Worm (Caenorhabditis elegans): ENCODE results near the gene K12H4.3.

K12H4.3 gene

DNA sequence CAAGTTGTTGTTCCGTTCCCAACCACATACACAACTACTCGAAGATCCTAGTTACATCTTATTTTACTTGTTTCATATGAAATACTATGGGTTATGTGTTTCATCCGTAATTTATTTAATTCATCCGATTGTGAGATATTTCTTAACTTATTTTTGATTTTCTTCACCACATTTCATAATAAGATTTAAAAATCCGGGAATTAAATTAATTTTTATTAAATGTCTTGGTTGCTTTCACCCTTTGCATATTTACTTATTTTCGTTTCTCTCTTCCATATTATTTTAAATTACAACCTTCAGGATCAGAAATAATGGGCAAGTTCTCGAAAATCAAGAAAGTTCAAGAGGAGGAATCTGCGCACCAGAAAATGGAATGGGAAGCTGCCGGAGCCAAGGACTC, at the start of gene K12H4.3:
TSS of gene K12H4.3 (plus strand) at position 301 of the 400 bp plus-strand sequence.
- TF ChIP-seq nfya-1 (tag; optimal IDR thresholded peaks at IDR 0.05; ENCODE audit: borderline replicate concordance, insufficient read depth): no peak
- TF ChIP-seq nhr-120 (GFP tag; IDR thresholded peaks at IDR 0.05): no peak
- no peak for TF ChIP-seq F22D6.2 (tag; optimal IDR thresholded peaks at IDR 0.05)
- TF ChIP-seq mel-28 (tag; optimal IDR thresholded peaks at IDR 0.05; ENCODE audit: borderline replicate concordance): no peak
- TF ChIP-seq ceh-40 (GFP tag; IDR thresholded peaks at IDR 0.05): no peak
- TF ChIP-seq K11D2.4 (GFP tag; IDR thresholded peaks at IDR 0.05): no peak
- TF ChIP-seq F23B12.7 (tag; optimal IDR thresholded peaks at IDR 0.05; ENCODE audit: insufficient read depth): no peak
- TF ChIP-seq hrde-1 (tag; optimal IDR thresholded peaks at IDR 0.05; ENCODE audit: borderline replicate concordance): no peak
- TF ChIP-seq ZK185.1 (tag; optimal IDR thresholded peaks at IDR 0.05; ENCODE audit: poor library complexity, severe bottlenecking): no peak
- TF ChIP-seq him-1 (tag; optimal IDR thresholded peaks at IDR 0.05): no peak
- TF ChIP-seq madf-8 (GFP tag; conservative IDR thresholded peaks at IDR 0.05): no peak

- TF ChIP-seq hmg-1.2 (GFP tag; IDR thresholded peaks at IDR 0.05): no peak
These were observed 49.5 kb upstream of the K12H4.3 start, which contains the start of gene npr-17 for ce11 chrIII:7996353-7996752. Gene npr-17, minus strand, starts transcription at chrIII:7996453.

- no peak for TF ChIP-seq attf-3 (GFP tag; conservative IDR thresholded peaks at IDR 0.05)
- TF ChIP-seq fkh-3 (tag; optimal IDR thresholded peaks at IDR 0.05): no peak
- TF ChIP-seq snpc-1.1 (tag; optimal IDR thresholded peaks at IDR 0.05; ENCODE audit: insufficient read depth): peak; percentile 61
- peak; percentile 48; the same call in 1 of the 2 replicates for TF ChIP-seq hmg-1.2 (GFP tag; IDR thresholded peaks at IDR 0.05)
- no peak; the same call in 1 of the 2 replicates for TF ChIP-seq attf-6 (GFP tag; IDR thresholded peaks at IDR 0.05)
- TF ChIP-seq K12H6.12 (tag; optimal IDR thresholded peaks at IDR 0.05): no peak
- TF ChIP-seq rcor-1 (GFP tag; IDR thresholded peaks at IDR 0.05): no peak
- TF ChIP-seq snpc-4 (GFP tag; optimal IDR thresholded peaks at IDR 0.05): no peak
- TF ChIP-seq snpc-4 (tag; optimal IDR thresholded peaks at IDR 0.05): peak in 2 of 4 experiments; percentile 77 to 89
These were observed 48.3 kb upstream of the K12H4.3 start for ce11 chrIII:7997447-7998046.

DNA sequence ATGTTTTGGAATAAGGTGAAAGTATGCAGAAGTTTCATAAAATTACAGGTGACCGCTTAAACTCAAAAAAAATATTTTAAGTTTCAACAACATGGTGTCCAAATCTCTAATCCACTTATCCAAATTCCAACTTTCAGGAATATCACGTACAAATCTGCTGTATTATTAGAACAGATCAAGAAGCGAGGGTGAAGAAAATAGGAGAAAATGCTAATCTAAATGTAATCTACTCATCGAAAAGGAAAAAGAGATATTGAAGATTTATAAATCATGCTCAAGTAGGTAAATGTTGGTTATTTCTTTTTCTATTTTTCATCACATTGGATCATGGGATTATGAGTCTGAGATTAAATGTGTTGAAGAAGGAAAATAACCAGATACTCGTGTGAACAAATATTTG, 44.3 kb upstream of the K12H4.3 start:
- no peak for TF ChIP-seq pbrm-1 (GFP tag; IDR thresholded peaks at IDR 0.05)
- TF ChIP-seq snpc-1.3 (tag; optimal IDR thresholded peaks at IDR 0.05; ENCODE audit: insufficient read depth): no peak

DNA sequence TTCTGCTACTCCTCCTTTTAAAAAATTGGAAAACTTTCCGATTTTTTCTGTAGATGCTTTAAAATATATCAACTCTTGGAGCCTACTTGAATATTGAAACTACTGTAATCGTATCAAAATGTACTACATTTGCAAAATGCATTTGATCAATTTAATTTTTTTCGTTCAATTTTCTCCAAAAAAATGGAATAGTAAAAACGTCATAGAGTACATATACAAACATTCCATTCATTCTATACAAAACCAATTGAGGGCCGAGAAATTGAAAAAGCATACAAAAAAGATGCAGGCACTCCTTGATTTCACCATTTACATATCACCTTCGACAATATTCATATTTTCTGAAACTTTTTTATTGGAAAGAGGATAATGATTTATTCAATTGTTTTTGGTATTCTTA, 41.7 kb upstream of the K12H4.3 start, which contains the start of gene C06G4.6:
TSS of gene C06G4.6 (plus strand) at position 301 of the 400 bp plus-strand sequence.
- TF ChIP-seq athp-1 (tag; optimal IDR thresholded peaks at IDR 0.05) (no peak), sdz-38 (tag; optimal IDR thresholded peaks at IDR 0.05) (no peak), ztf-25 (GFP tag; IDR thresholded peaks at IDR 0.05) (no peak), snpc-4 (GFP tag; optimal IDR thresholded peaks at IDR 0.05) (no peak), snpc-4 (tag; optimal IDR thresholded peaks at IDR 0.05) (no peak)

DNA sequence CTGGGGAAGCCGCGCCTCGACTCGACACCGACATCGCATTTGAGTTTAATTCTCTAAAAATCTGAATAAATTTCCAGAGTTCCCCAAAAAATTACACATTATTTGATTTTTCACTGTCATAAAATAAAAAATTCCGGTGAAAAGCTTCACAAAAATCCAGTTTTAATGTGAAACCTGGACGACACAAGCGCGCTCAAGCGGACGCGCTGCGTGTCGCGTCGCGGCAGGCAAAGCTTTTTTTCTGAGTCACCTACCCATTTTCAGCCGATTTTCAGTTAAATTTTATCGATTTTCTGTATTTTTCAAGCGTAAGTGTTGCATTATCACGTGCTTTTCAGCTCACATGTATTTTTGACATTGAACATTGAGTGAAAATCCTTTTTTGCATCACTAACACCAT, 36.1 kb upstream of the K12H4.3 start, which contains the start of gene cit-1.1:
TSS of gene cit-1.1 (minus strand) at position 53 of the 400 bp plus-strand sequence.
- TF ChIP-seq ceh-58 (GFP tag; IDR thresholded peaks at IDR 0.05) (no peak), ceh-91 (GFP tag; IDR thresholded peaks at IDR 0.05) (no peak), aptf-2 (GFP tag; conservative IDR thresholded peaks at IDR 0.05) (no peak), madf-3 (GFP tag; IDR thresholded peaks at IDR 0.05) (peak; percentile 97), rec-8 (tag; optimal IDR thresholded peaks at IDR 0.05) (no peak), bed-2 (GFP tag; IDR thresholded peaks at IDR 0.05) (no peak), ZK185.1 (tag; optimal IDR thresholded peaks at IDR 0.05; ENCODE audit: poor library complexity, severe bottlenecking) (no peak), efl-1 (GFP tag; optimal IDR thresholded peaks at IDR 0.05) (no peak), Y95B8A.8 (GFP tag; IDR thresholded peaks at IDR 0.05) (no peak), nhr-80 (tag; optimal IDR thresholded peaks at IDR 0.05) (peak; percentile 15), T07F8.4 (tag; optimal IDR thresholded peaks at IDR 0.05) (no peak), sptf-2 (GFP tag; optimal IDR thresholded peaks at IDR 0.05) (no peak)
